Fruit fly (Drosophila melanogaster) whole organism, embryonic: ENCODE results near the gene Grx5.

Experiments
- CG10321 ChIP-seq: fragments of 200-800 bp; sonication (Bioruptor generic); IDR thresholded peaks from 2 replicates; pipeline ENCODE4 v1.3.6; 2022; ENCODE audit warnings: missing biosample characterization, missing genetic modification characterization
- CG10366 ChIP-seq: fragments of 200-800 bp; sonication (Bioruptor generic); IDR thresholded peaks from 2 replicates; pipeline ENCODE4 v1.3.6; 2022; ENCODE audit warnings: missing biosample characterization, missing genetic modification characterization
- CG11696 ChIP-seq: fragments of 200-800 bp; sonication (Bioruptor generic); IDR thresholded peaks from 2 replicates; pipeline ENCODE4 v1.3.6; 2022; ENCODE audit warnings: missing biosample characterization, missing genetic modification characterization
- CG13287 ChIP-seq: fragments of 200-800 bp; sonication (Bioruptor generic); IDR thresholded peaks from 2 replicates; pipeline ENCODE4 v1.3.6; 2022; ENCODE audit warnings: missing biosample characterization, missing genetic modification characterization; ENCODE audit not compliant: partially characterized antibody
- CG15269 ChIP-seq: fragments of 200-800 bp; sonication (Bioruptor generic); optimal IDR thresholded peaks from 2 replicates; lab custom pipeline; 2018; ENCODE audit warnings: missing biosample characterization, mild to moderate bottlenecking, missing genetic modification characterization, moderate library complexity
- CG1603 ChIP-seq: fragments of 200-800 bp; sonication (Bioruptor generic); optimal IDR thresholded peaks from 2 replicates; lab custom pipeline; 2019; ENCODE audit warnings: missing biosample characterization, mild to moderate bottlenecking, missing genetic modification characterization, moderate library complexity
- CG17359 ChIP-seq: fragments of 200-800 bp; sonication (Bioruptor generic); optimal IDR thresholded peaks from 3 replicates; lab custom pipeline; 2018; ENCODE audit warnings: missing biosample characterization, mild to moderate bottlenecking, missing genetic modification characterization, moderate library complexity
- CG2875 ChIP-seq: fragments of 200-800 bp; sonication (Bioruptor generic); optimal IDR thresholded peaks from 2 replicates; lab custom pipeline; 2017; ENCODE audit warnings: missing biosample characterization, mild to moderate bottlenecking, missing genetic modification characterization, missing genetic modification reagents
- CG31224 ChIP-seq: fragments of 200-800 bp; sonication (Bioruptor generic); IDR thresholded peaks from 2 replicates; pipeline ENCODE4 v1.3.6; 2022; ENCODE audit warnings: missing biosample characterization, missing genetic modification characterization
- CG32772 ChIP-seq: fragments of 200-800 bp; sonication (Bioruptor generic); IDR thresholded peaks from 2 replicates; pipeline ENCODE4 v1.3.6; 2022; ENCODE audit warnings: missing biosample characterization, missing genetic modification characterization
- CG4328 ChIP-seq: fragments of 200-800 bp; sonication (Bioruptor generic); optimal IDR thresholded peaks from 3 replicates; lab custom pipeline; 2017; ENCODE audit warnings: missing biosample characterization, missing genetic modification reagents, missing genetic modification characterization
- CG4404 ChIP-seq: fragments of 200-800 bp; sonication (Bioruptor generic); IDR thresholded peaks from 2 replicates; pipeline ENCODE4 v1.3.6; 2022; ENCODE audit warnings: missing biosample characterization, missing genetic modification characterization
- CG7556 ChIP-seq: fragments of 200-800 bp; sonication (Bioruptor generic); optimal IDR thresholded peaks from 2 replicates; lab custom pipeline; 2017; ENCODE audit warnings: missing biosample characterization, mild to moderate bottlenecking, missing genetic modification characterization
- CG7839 ChIP-seq: fragments of 200-800 bp; sonication (Bioruptor generic); optimal IDR thresholded peaks from 3 replicates; lab custom pipeline; 2018; ENCODE audit warnings: missing biosample characterization, mild to moderate bottlenecking, missing genetic modification characterization, moderate library complexity
- CG8281 ChIP-seq: fragments of 200-800 bp; sonication (Bioruptor generic); optimal IDR thresholded peaks from 2 replicates; lab custom pipeline; 2018; ENCODE audit warnings: missing biosample characterization, mild to moderate bottlenecking, missing genetic modification characterization, moderate library complexity
- CG8290 ChIP-seq, 3 experiments: fragments of 200-800 bp; sonication (Bioruptor generic); optimal IDR thresholded peaks; 2 replicates each; lab custom pipeline; 2016 to 2019; ENCODE audit warnings: missing biosample characterization in 3 of 3, missing genetic modification characterization in 3 of 3, mild to moderate bottlenecking in 2 of 3, moderate library complexity in 1 of 3
- CG8765 ChIP-seq: fragments of 200-800 bp; sonication (Bioruptor generic); IDR thresholded peaks from 2 replicates; pipeline ENCODE4 v1.3.6; 2022; ENCODE audit warnings: missing biosample characterization, missing genetic modification characterization
- CG9609 ChIP-seq: fragments of 200-800 bp; sonication (Bioruptor generic); optimal IDR thresholded peaks from 3 replicates; lab custom pipeline; 2016; ENCODE audit warnings: missing biosample characterization, missing genetic modification characterization
- D19B ChIP-seq: fragments of 200-800 bp; sonication (Bioruptor generic); optimal IDR thresholded peaks from 2 replicates; lab custom pipeline; 2017; ENCODE audit warnings: missing biosample characterization, mild to moderate bottlenecking, missing genetic modification characterization
- Dek ChIP-seq: fragments of 200-800 bp; sonication (Bioruptor generic); optimal IDR thresholded peaks from 3 replicates; lab custom pipeline; 2019; ENCODE audit warnings: missing biosample characterization, mild to moderate bottlenecking, missing genetic modification characterization, moderate library complexity
- Dp ChIP-seq: fragments of 200-800 bp; sonication (Bioruptor generic); optimal IDR thresholded peaks from 2 replicates; lab custom pipeline; 2018; ENCODE audit warnings: missing biosample characterization, mild to moderate bottlenecking, missing genetic modification characterization, moderate library complexity
- Elba2 ChIP-seq: fragments of 200-800 bp; sonication (Bioruptor generic); optimal IDR thresholded peaks from 3 replicates; lab custom pipeline; 2016; ENCODE audit warnings: missing biosample characterization, missing genetic modification characterization
- Fer2 ChIP-seq: fragments of 200-800 bp; sonication (Bioruptor generic); optimal IDR thresholded peaks from 2 replicates; lab custom pipeline; 2018; ENCODE audit warnings: missing biosample characterization, mild to moderate bottlenecking, missing genetic modification characterization, moderate library complexity
- HLH54F ChIP-seq: fragments of 200-800 bp; sonication (Bioruptor generic); optimal IDR thresholded peaks from 3 replicates; lab custom pipeline; 2016; ENCODE audit warnings: missing biosample characterization, missing genetic modification characterization
- HLHmδ ChIP-seq: fragments of 200-800 bp; sonication (Bioruptor generic); optimal IDR thresholded peaks from 2 replicates; lab custom pipeline; 2018; ENCODE audit warnings: missing biosample characterization, mild to moderate bottlenecking, missing genetic modification characterization, moderate library complexity
- Hand ChIP-seq: fragments of 200-800 bp; sonication (Bioruptor generic); optimal IDR thresholded peaks from 2 replicates; lab custom pipeline; 2017; ENCODE audit warnings: mild to moderate bottlenecking, missing biosample characterization, missing genetic modification reagents, missing genetic modification characterization
- Opbp ChIP-seq: fragments of 200-800 bp; sonication (Bioruptor generic); IDR thresholded peaks from 3 replicates; pipeline ENCODE4 v1.3.6; 2022; ENCODE audit warnings: missing biosample characterization, missing genetic modification characterization; ENCODE audit not compliant: partially characterized antibody
- Ptx1 ChIP-seq: fragments of 200-800 bp; sonication (Bioruptor generic); IDR thresholded peaks from 2 replicates; pipeline ENCODE4 v1.3.6; 2022; ENCODE audit warnings: missing biosample characterization, missing genetic modification characterization
- Ssrp ChIP-seq: fragments of 200-800 bp; sonication (Bioruptor generic); optimal IDR thresholded peaks from 2 replicates; lab custom pipeline; 2018; ENCODE audit warnings: missing biosample characterization, mild to moderate bottlenecking, missing genetic modification characterization, moderate library complexity
- Tbp ChIP-seq: fragments of >200 bp; optimal IDR thresholded peaks from 2 replicates; lab custom pipeline; 2018; ENCODE audit warnings: missing biosample characterization, missing genetic modification characterization
- Trl ChIP-seq, 3 experiments: fragments of >200 bp in 2 of 3; fragments of 200-800 bp in 1 of 3; sonication (Bioruptor generic) in 1 of 3; optimal IDR thresholded peaks; 2 replicates in 1 of 3; 3 replicates in 2 of 3; lab custom pipeline; 2016 to 2017; ENCODE audit warnings: missing biosample characterization in 1 of 3, missing genetic modification characterization in 1 of 3
- btn ChIP-seq: fragments of 200-800 bp; sonication (Bioruptor generic); optimal IDR thresholded peaks from 2 replicates; lab custom pipeline; 2016; ENCODE audit warnings: missing biosample characterization, missing genetic modification characterization
- cad ChIP-seq: fragments of >200 bp; optimal IDR thresholded peaks from 2 replicates; lab custom pipeline; 2017; ENCODE audit warnings: missing biosample characterization, missing genetic modification characterization
- chif ChIP-seq, 2 experiments: fragments of 200-800 bp; sonication (Bioruptor generic); optimal IDR thresholded peaks; 3 replicates each; lab custom pipeline; 2016; ENCODE audit warnings: missing biosample characterization in 2 of 2, missing genetic modification characterization in 2 of 2
- dm ChIP-seq: fragments of 200-800 bp; sonication (Bioruptor generic); optimal IDR thresholded peaks from 3 replicates; lab custom pipeline; 2016; ENCODE audit warnings: missing biosample characterization, missing genetic modification characterization
- insv ChIP-seq, 2 experiments: fragments of 200-800 bp; sonication (Bioruptor generic); optimal IDR thresholded peaks; 3 replicates each; lab custom pipeline; 2016 to 2018; ENCODE audit warnings: missing biosample characterization in 2 of 2, missing genetic modification characterization in 2 of 2
- kni ChIP-seq: fragments of 200-800 bp; sonication (Bioruptor generic); optimal IDR thresholded peaks from 3 replicates; lab custom pipeline; 2017; ENCODE audit warnings: mild to moderate bottlenecking, missing biosample characterization, missing genetic modification reagents, missing genetic modification characterization
- pros ChIP-seq: fragments of 200-800 bp; sonication (Bioruptor generic); optimal IDR thresholded peaks from 3 replicates; lab custom pipeline; 2019; ENCODE audit warnings: missing biosample characterization, mild to moderate bottlenecking, missing genetic modification characterization, moderate library complexity
- psq ChIP-seq: fragments of 200-800 bp; sonication (Bioruptor generic); optimal IDR thresholded peaks from 2 replicates; lab custom pipeline; 2017; ENCODE audit warnings: missing biosample characterization, missing genetic modification characterization
- salm ChIP-seq: fragments of 200-800 bp; sonication (Bioruptor generic); optimal IDR thresholded peaks from 2 replicates; lab custom pipeline; 2018; ENCODE audit warnings: missing biosample characterization, mild to moderate bottlenecking, missing genetic modification characterization
- sc ChIP-seq, 3 experiments: fragments of >200 bp in 2 of 3; fragments of 200-800 bp in 1 of 3; sonication (Bioruptor generic) in 1 of 3; optimal IDR thresholded peaks; 2 replicates in 2 of 3; 3 replicates in 1 of 3; lab custom pipeline; 2017; ENCODE audit warnings: mild to moderate bottlenecking in 1 of 3, missing biosample characterization in 1 of 3, missing genetic modification characterization in 1 of 3, missing genetic modification reagents in 1 of 3
- so ChIP-seq: fragments of 200-800 bp; sonication (Bioruptor generic); IDR thresholded peaks from 3 replicates; pipeline ENCODE4 v1.3.6; 2022; ENCODE audit warnings: missing biosample characterization, missing genetic modification characterization
- sob ChIP-seq: fragments of 200-800 bp; sonication (Bioruptor generic); IDR thresholded peaks from 2 replicates; pipeline ENCODE4 v1.3.6; 2022; ENCODE audit warnings: missing biosample characterization, missing genetic modification characterization
- tgo ChIP-seq: fragments of 200-800 bp; sonication (Bioruptor generic); IDR thresholded peaks from 3 replicates; pipeline ENCODE4 v1.3.6; 2022; ENCODE audit warnings: missing biosample characterization, missing genetic modification characterization
- vnd ChIP-seq: fragments of 200-800 bp; sonication (Bioruptor generic); IDR thresholded peaks from 3 replicates; pipeline ENCODE4 v1.3.6; 2022; ENCODE audit warnings: missing biosample characterization, missing genetic modification characterization; ENCODE audit not compliant: partially characterized antibody
- wdn ChIP-seq: fragments of 200-800 bp; sonication (Bioruptor generic); IDR thresholded peaks from 2 replicates; pipeline ENCODE4 v1.3.6; 2022; ENCODE audit warnings: missing biosample characterization, missing genetic modification characterization
- yki ChIP-seq: fragments of >200 bp; optimal IDR thresholded peaks from 3 replicates; lab custom pipeline; 2018
- zen2 ChIP-seq: fragments of 200-800 bp; sonication (Bioruptor generic); IDR thresholded peaks from 3 replicates; pipeline ENCODE4 v1.3.6; 2022; ENCODE audit warnings: missing biosample characterization, missing genetic modification characterization; ENCODE audit not compliant: partially characterized antibody
- zfh2 ChIP-seq: fragments of 200-800 bp; sonication (Bioruptor generic); optimal IDR thresholded peaks from 2 replicates; lab custom pipeline; 2016; ENCODE audit warnings: missing biosample characterization, missing genetic modification characterization

Gene Grx5

dm6 chrX:14839047-14839446, 1.0 kb upstream of the Grx5 start, which contains the start of the genes CG32590 and Flo2 (continued):
- TF ChIP-seq CG32772 (GFP tag; lab: Robert Waterston, UW) (peak; percentile 82), salm (no peak), Elba2 (GFP tag; lab: Kevin White, UChicago) (peak; percentile 0), HLHmδ (GFP tag; lab: Kevin White, UChicago) (no peak), sc (optimal IDR thresholded peaks at IDR 0.05; lab: Kevin White, UChicago) (no peak), sc (GFP tag; optimal IDR thresholded peaks at IDR 0.05; lab: Kevin White, UChicago) (no peak), CG7556 (GFP tag; lab: Kevin White, UChicago) (peak; percentile 30), btn (no peak), cad (GFP tag; lab: Kevin White, UChicago) (no peak), yki (lab: Kevin White, UChicago) (no peak), HLH54F (GFP tag; lab: Kevin White, UChicago) (peak; percentile 83), Hand (no peak), CG11696 (no peak), Dek (peak; percentile 53), chif (GFP tag; optimal IDR thresholded peaks at IDR 0.05; lab: Kevin White, UChicago) (peak; percentile 64 to 68), CG2875 (no peak), CG4404 (GFP tag; lab: Robert Waterston, UW) (peak; percentile 78), CG8290 (GFP tag; optimal IDR thresholded peaks at IDR 0.05; lab: Kevin White, UChicago) (peak; percentile 78), CG8290 (tag; optimal IDR thresholded peaks at IDR 0.05; lab: Kevin White, UChicago) (peak; percentile 54 to 78), CG15269 (tag; lab: Kevin White, UChicago) (peak; percentile 74), CG4328 (no peak), insv (GFP tag; optimal IDR thresholded peaks at IDR 0.05; lab: Kevin White, UChicago) (peak in 1 of 2 experiments; percentile 91), CG8765 (peak; percentile 79), sob (GFP tag; lab: Robert Waterston, UW) (peak; percentile 89), CG9609 (peak; percentile 64), wdn (peak; percentile 76), CG31224 (peak; percentile 70), zfh2 (GFP tag; lab: Kevin White, UChicago) (peak; percentile 77), pros (GFP tag; lab: Kevin White, UChicago) (no peak), CG13287 (GFP tag; lab: Robert Waterston, UW) (peak; percentile 98), kni (GFP tag; lab: Kevin White, UChicago) (no peak), so (peak; percentile 67; the same call in 2 of the 3 replicates), Ptx1 (GFP tag; lab: Robert Waterston, UW) (peak; percentile 84), dm (GFP tag; lab: Kevin White, UChicago) (peak; percentile 33), CG1603 (tag; lab: Kevin White, UChicago) (peak; percentile 72), Dp (peak; percentile 28), Opbp (GFP tag; lab: Robert Waterston, UW) (peak; percentile 88), psq (GFP tag; lab: Kevin White, UChicago) (peak; percentile 30), CG10366 (GFP tag; lab: Robert Waterston, UW) (peak; percentile 69), CG7839 (peak; percentile 61), Tbp (GFP tag; lab: Kevin White, UChicago) (no peak), CG10321 (GFP tag; lab: Robert Waterston, UW) (0 out of 2 replicates have a peak, but pooled peaks have one; percentile 14), vnd (GFP tag; lab: Robert Waterston, UW) (peak; percentile 98), zen2 (peak; percentile 93), Fer2 (tag; lab: Kevin White, UChicago) (peak; percentile 69), Trl (optimal IDR thresholded peaks at IDR 0.05; lab: Kevin White, UChicago) (no peak), Trl (GFP tag; optimal IDR thresholded peaks at IDR 0.05; lab: Kevin White, UChicago) (peak; percentile 56), Ssrp (tag; lab: Kevin White, UChicago) (peak; percentile 66), CG8281 (tag; lab: Kevin White, UChicago) (peak; percentile 15), tgo (GFP tag; lab: Robert Waterston, UW) (peak; percentile 83), D19B (GFP tag; lab: Kevin White, UChicago) (no peak), CG17359 (peak; percentile 70)
